Worm (Caenorhabditis elegans): ENCODE results near the gene VF13D12L.3.

The VF13D12L.3 gene

DNA sequence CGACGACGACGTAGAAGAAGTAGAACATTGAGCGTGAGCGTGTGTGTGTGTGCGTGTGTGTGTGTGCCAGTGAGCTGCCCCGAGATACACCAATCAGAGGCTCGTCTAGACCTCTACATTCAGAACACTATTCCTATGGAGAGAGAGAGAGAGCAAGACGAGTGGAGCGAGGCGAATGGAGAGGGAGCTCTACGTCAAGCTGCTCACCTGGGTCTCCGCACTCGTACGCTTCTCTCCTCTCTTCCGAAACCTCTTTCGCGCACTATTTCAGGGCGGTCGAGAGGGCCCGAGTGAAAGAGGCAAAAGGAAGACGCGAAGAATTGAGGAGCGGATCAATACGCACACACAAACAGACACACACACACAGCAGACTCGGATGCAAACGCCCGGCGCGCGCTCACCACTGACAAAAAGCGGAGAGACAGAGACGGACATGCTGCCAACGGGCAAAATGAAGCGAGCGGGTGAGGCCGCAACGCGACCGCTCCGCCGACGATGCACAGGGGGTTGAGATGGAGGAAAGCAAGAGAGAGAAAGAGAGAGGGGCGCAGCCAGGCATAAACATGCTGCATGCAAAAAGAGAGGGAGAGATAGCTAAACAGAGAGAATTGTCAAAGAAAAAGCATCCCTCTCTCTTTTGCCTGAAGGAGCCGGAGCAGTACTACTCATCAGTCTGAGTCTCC, 43.8 kb downstream of the VF13D12L.3 start (continued):
- TF ChIP-seq nhr-25 (tag; optimal IDR thresholded peaks at IDR 0.05) = peak; percentile 49

DNA sequence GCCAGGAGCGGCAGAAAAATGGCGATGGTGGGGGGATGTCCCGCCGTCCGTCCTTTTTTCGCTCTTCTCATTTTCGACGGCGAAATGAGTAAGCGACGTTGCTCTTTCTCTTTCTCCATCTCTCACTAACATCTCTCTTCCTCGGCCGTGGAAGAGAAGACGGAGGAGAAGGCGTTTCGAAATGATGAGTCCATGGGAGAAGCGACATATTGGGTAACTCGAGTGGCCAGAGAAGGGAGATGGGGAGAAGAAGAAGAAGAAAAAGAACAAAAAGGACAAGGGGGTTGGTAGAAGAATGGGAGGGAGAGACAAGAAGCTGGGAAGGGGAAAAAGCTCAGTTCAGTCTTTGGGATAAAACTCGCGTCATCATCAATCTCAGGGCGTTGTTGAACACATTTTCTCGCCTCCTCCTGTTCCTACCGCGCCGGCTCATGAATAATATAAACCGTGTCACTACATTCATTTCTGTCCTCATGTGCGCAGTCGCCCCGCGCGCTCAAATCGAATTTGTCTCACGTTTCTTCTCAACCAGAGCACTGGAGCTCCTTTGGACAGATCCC, 45.9 kb downstream of the VF13D12L.3 start:
- TF ChIP-seq unc-39 (tag; optimal IDR thresholded peaks at IDR 0.05) = no peak
- TF ChIP-seq unc-62 (GFP tag; optimal IDR thresholded peaks at IDR 0.05) = peak; percentile 33
- TF ChIP-seq nfya-1 (tag; optimal IDR thresholded peaks at IDR 0.05; ENCODE audit: insufficient read depth) = peak; percentile 72
- peak; percentile 56 for TF ChIP-seq sea-2 (GFP tag; optimal IDR thresholded peaks at IDR 0.05)
- TF ChIP-seq lin-39 (tag; optimal IDR thresholded peaks at IDR 0.05) = peak; percentile 52
- no peak for TF ChIP-seq R02D3.7 (tag; optimal IDR thresholded peaks at IDR 0.05)
- peak; percentile 29 for TF ChIP-seq lin-15B (tag; optimal IDR thresholded peaks at IDR 0.05)
- TF ChIP-seq mml-1 (tag; optimal IDR thresholded peaks at IDR 0.05) = no peak
- TF ChIP-seq elt-3 (tag; optimal IDR thresholded peaks at IDR 0.05) = no peak
- TF ChIP-seq egl-27 (tag; optimal IDR thresholded peaks at IDR 0.05) = no peak
- TF ChIP-seq nhr-28 (tag; optimal IDR thresholded peaks at IDR 0.05) = no peak
- peak; percentile 68 for TF ChIP-seq hmg-11 (tag; optimal IDR thresholded peaks at IDR 0.05)
- TF ChIP-seq mdl-1 (tag; optimal IDR thresholded peaks at IDR 0.05) = no peak
- TF ChIP-seq ZK546.5 (tag; optimal IDR thresholded peaks at IDR 0.05) = no peak
- TF ChIP-seq ceh-28 (tag; optimal IDR thresholded peaks at IDR 0.05) = no peak

DNA sequence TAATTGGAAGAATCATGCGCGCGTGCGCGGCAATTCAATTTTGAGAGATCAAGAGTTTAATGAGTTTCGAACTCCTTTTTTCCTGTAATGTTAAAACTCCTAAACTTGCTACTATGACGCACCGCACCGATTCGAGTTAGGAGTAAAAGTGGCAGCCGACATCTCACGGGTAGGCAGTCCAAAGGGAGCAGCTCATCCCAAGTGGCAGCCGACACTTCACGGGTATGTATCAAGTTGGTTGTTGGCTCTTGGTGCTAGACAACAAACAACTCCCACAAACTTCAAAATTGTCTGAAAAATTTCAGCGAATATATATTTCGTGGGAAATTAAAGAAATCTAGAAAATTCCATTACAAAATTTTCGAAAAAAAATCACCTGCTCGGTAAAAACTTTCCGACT, 47.4 kb downstream of the VF13D12L.3 start:
- no peak for TF ChIP-seq fkh-10 (GFP tag; optimal IDR thresholded peaks at IDR 0.05)
- TF ChIP-seq snpc-4 (tag; optimal IDR thresholded peaks at IDR 0.05) = peak; percentile 58

DNA sequence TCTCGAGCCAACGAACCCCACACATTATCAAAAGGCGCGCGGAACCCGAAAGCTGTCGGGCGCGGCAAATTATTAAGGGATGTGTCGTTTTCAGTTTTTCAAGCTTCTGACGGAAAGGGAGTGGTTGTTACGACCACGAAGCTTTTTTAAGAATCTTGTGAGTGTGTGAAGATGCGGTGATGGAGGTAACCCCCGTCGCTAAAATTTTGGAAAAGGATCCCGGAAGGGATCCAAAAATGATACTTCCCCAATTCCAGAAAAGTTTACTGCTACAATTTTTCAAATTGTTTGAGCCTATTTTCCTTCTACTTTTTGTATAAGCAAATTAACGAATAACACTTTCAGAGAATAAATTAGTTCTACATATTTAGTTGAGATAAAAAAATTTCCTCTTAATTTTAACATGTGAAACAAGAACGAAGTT, 50.9 kb downstream of the VF13D12L.3 start:
- no peak for TF ChIP-seq ceh-9 (tag; optimal IDR thresholded peaks at IDR 0.05)
- no peak for TF ChIP-seq ZK546.5 (tag; optimal IDR thresholded peaks at IDR 0.05)
- TF ChIP-seq lin-15B (tag; optimal IDR thresholded peaks at IDR 0.05) = no peak
- no peak for TF ChIP-seq jun-1 (tag; optimal IDR thresholded peaks at IDR 0.05)
- no peak for TF ChIP-seq mml-1 (tag; optimal IDR thresholded peaks at IDR 0.05)
- no peak for TF ChIP-seq egl-5 (tag; optimal IDR thresholded peaks at IDR 0.05)
- TF ChIP-seq nhr-43 (tag; optimal IDR thresholded peaks at IDR 0.05; ENCODE audit: poor library complexity, severe bottlenecking) = no peak
- TF ChIP-seq hmg-11 (tag; optimal IDR thresholded peaks at IDR 0.05) = no peak
- TF ChIP-seq nhr-11 (tag; optimal IDR thresholded peaks at IDR 0.05) = no peak
- TF ChIP-seq nhr-23 (tag; optimal IDR thresholded peaks at IDR 0.05) = no peak
- peak; percentile 54 for TF ChIP-seq tbx-2 (tag; optimal IDR thresholded peaks at IDR 0.05)
- no peak for TF ChIP-seq nhr-67 (tag; optimal IDR thresholded peaks at IDR 0.05)
- TF ChIP-seq nhr-77 (tag; optimal IDR thresholded peaks at IDR 0.05) = no peak
- peak in 1 of 2 experiments; percentile 11 for TF ChIP-seq eor-1 (tag; optimal IDR thresholded peaks at IDR 0.05)
- TF ChIP-seq ztf-4 (tag; optimal IDR thresholded peaks at IDR 0.05) = peak; percentile 83
- no peak for TF ChIP-seq nhr-12 (tag; optimal IDR thresholded peaks at IDR 0.05)
- TF ChIP-seq aly-2 (tag; optimal IDR thresholded peaks at IDR 0.05) = no peak
- peak; percentile 83 for TF ChIP-seq nfya-1 (tag; optimal IDR thresholded peaks at IDR 0.05; ENCODE audit: insufficient read depth)
- TF ChIP-seq skn-1 (tag; optimal IDR thresholded peaks at IDR 0.05) = no peak
- TF ChIP-seq ceh-82 (tag; optimal IDR thresholded peaks at IDR 0.05) = no peak
- TF ChIP-seq unc-62 (GFP tag; optimal IDR thresholded peaks at IDR 0.05) = no peak
- peak; percentile 94 for TF ChIP-seq pha-4 (tag; optimal IDR thresholded peaks at IDR 0.05)
- no peak for TF ChIP-seq elt-1 (tag; optimal IDR thresholded peaks at IDR 0.05)
- TF ChIP-seq unc-39 (tag; optimal IDR thresholded peaks at IDR 0.05) = no peak
- peak; percentile 80 for TF ChIP-seq nhr-25 (tag; optimal IDR thresholded peaks at IDR 0.05)
- TF ChIP-seq ceh-28 (tag; optimal IDR thresholded peaks at IDR 0.05) = no peak
- TF ChIP-seq ceh-16 (tag; optimal IDR thresholded peaks at IDR 0.05) = peak; percentile 67
- TF ChIP-seq lsy-12 (tag; optimal IDR thresholded peaks at IDR 0.05) = no peak
- no peak for TF ChIP-seq sea-2 (GFP tag; optimal IDR thresholded peaks at IDR 0.05)
- no peak for TF ChIP-seq ztf-11 (tag; optimal IDR thresholded peaks at IDR 0.05)
- peak; percentile 65 for TF ChIP-seq fos-1 (tag; optimal IDR thresholded peaks at IDR 0.05)
- no peak for TF ChIP-seq zag-1 (tag; optimal IDR thresholded peaks at IDR 0.05)
- peak; percentile 100 for TF ChIP-seq ama-1 (optimal IDR thresholded peaks at IDR 0.05)
- TF ChIP-seq nhr-237 (tag; optimal IDR thresholded peaks at IDR 0.05) = no peak
- TF ChIP-seq daf-12 (tag; optimal IDR thresholded peaks at IDR 0.05) = no peak
- no peak for TF ChIP-seq fkh-10 (GFP tag; optimal IDR thresholded peaks at IDR 0.05)
- no peak for TF ChIP-seq nhr-76 (tag; optimal IDR thresholded peaks at IDR 0.05)
- no peak for TF ChIP-seq nhr-28 (tag; optimal IDR thresholded peaks at IDR 0.05)
- TF ChIP-seq mdl-1 (tag; optimal IDR thresholded peaks at IDR 0.05) = no peak
- TF ChIP-seq elt-2 (tag; optimal IDR thresholded peaks at IDR 0.05) = peak; percentile 29
- peak; percentile 68 for TF ChIP-seq lin-39 (tag; optimal IDR thresholded peaks at IDR 0.05)
- TF ChIP-seq snpc-4 (tag; optimal IDR thresholded peaks at IDR 0.05) = peak; percentile 77

Measured in whole organism, L3 larva.